Worm (Caenorhabditis elegans) whole organism, late embryonic: ENCODE data around the gene srh-271.

Source experiments
- ama-1 ChIP-seq: fragments of 150-350 bp; optimal IDR thresholded peaks from 2 replicates; lab custom pipeline; 2014
- ceh-19 ChIP-seq: fragments of 200-800 bp; sonication (Bioruptor generic); optimal IDR thresholded peaks from 2 replicates; lab custom pipeline; 2018; ENCODE audit warnings: mild to moderate bottlenecking, missing genetic modification characterization, missing compliant biosample characterization
- ceh-48 ChIP-seq: sonication (generic microtip); optimal IDR thresholded peaks from 2 replicates; lab custom pipeline; 2016; ENCODE audit warnings: missing genetic modification characterization, inconsistent platforms, missing compliant biosample characterization
- ceh-9 ChIP-seq: sonication (generic microtip); optimal IDR thresholded peaks from 2 replicates; lab custom pipeline; 2016; ENCODE audit warnings: mild to moderate bottlenecking, missing genetic modification characterization, inconsistent platforms, missing compliant biosample characterization
- fkh-10 ChIP-seq: fragments of 150-350 bp; optimal IDR thresholded peaks from 2 replicates; lab custom pipeline; 2014; ENCODE audit warnings: missing biosample characterization, missing genetic modification reagents, missing genetic modification characterization
- mec-3 ChIP-seq: sonication (generic microtip); optimal IDR thresholded peaks from 2 replicates; lab custom pipeline; 2016; ENCODE audit warnings: borderline replicate concordance, missing genetic modification characterization, missing compliant biosample characterization
- nhr-11 ChIP-seq: fragments of 150-350 bp; optimal IDR thresholded peaks from 2 replicates; lab custom pipeline; 2014; ENCODE audit warnings: missing biosample characterization, missing genetic modification characterization
- pag-3 ChIP-seq: sonication (generic microtip); optimal IDR thresholded peaks from 2 replicates; lab custom pipeline; 2016; ENCODE audit warnings: missing compliant biosample characterization, missing genetic modification characterization, borderline replicate concordance
- rnt-1 ChIP-seq: sonication (generic microtip); optimal IDR thresholded peaks from 2 replicates; lab custom pipeline; 2016; ENCODE audit warnings: missing genetic modification characterization, missing compliant biosample characterization
- tbx-2 ChIP-seq: sonication (generic microtip); optimal IDR thresholded peaks from 2 replicates; lab custom pipeline; 2016; ENCODE audit warnings: missing genetic modification characterization, missing compliant biosample characterization

- TF ChIP-seq fkh-10 (GFP tag; lab: Kevin White, UChicago) (no peak), ceh-19 (no peak), ama-1 (no peak), ceh-9 (tag; lab: Kevin White, UChicago) (no peak), rnt-1 (tag; lab: Kevin White, UChicago) (no peak), ceh-48 (no peak), mec-3 (no peak), tbx-2 (tag; lab: Kevin White, UChicago) (no peak), nhr-11 (tag; lab: Kevin White, UChicago) (no peak), pag-3 (no peak)
Measured at ce11 chrV:2573881-2574280, 47.9 kb downstream of the srh-271 start, which contains the start of gene nhr-290.
